Fruit fly (Drosophila melanogaster) whole organism: ENCODE results near the gene CG5412.

Source experiments
- CG8478 ChIP-seq: fragments of >200 bp; optimal IDR thresholded peaks from 2 replicates; lab custom pipeline; 2018; ENCODE audit warnings: inconsistent platforms
- EcR ChIP-seq, 2 experiments: fragments of >200 bp; optimal IDR thresholded peaks; 2 replicates each; lab custom pipeline; 2017; ENCODE audit warnings: missing biosample characterization in 2 of 2, missing genetic modification characterization in 2 of 2, missing genetic modification reagents in 2 of 2
- psq ChIP-seq: fragments of >200 bp; optimal IDR thresholded peaks from 2 replicates; lab custom pipeline; 2017
- usp ChIP-seq: fragments of >200 bp; optimal IDR thresholded peaks from 2 replicates; lab custom pipeline; 2017; ENCODE audit warnings: missing biosample characterization, missing genetic modification characterization, mixed read lengths

DNA sequence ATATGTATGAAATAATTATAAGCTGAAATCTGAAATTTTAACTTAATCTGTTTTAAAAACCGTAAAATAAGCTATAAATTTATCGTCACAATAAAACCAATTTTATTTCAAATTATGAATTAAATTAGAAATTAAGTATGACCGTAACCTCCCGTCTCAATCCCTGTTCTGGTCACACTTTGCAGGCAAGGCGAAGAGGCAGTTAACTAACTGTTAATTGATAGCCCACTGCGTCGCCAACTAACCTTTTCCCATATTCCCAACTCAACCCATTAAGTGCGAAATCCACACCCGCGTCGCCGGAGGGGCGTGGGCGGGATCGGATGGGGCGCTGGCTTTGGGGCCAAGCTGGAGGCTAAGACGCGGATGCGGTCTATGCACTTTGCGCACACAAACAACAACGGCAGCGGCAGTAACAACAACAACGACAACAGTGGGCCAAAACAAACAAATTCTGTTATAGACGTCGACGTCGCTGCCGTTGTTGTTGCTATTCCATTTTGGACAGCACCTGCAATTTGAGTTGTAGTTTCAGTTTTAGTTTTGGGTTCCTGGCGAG is 16.1 kb upstream of the CG5412 start, which contains the start of gene CG5191:
- TF ChIP-seq EcR (GFP tag; optimal IDR thresholded peaks at IDR 0.05; lab: Kevin White, UChicago) (no peak), psq (lab: Kevin White, UChicago) (no peak), usp (GFP tag; lab: Kevin White, UChicago) (no peak), CG8478 (no peak)
